Worm (Caenorhabditis elegans) whole organism, late embryonic: Measurements from ENCODE around the gene nhr-43.

Experiments
- ceh-24 ChIP-seq: sonication (generic microtip); optimal IDR thresholded peaks from 2 replicates; lab custom pipeline; 2016; ENCODE audit warnings: mild to moderate bottlenecking, missing genetic modification characterization, missing compliant biosample characterization
- dve-1 ChIP-seq: sonication (generic microtip); optimal IDR thresholded peaks from 2 replicates; lab custom pipeline; 2017; ENCODE audit warnings: antibody characterized with exemption, mild to moderate bottlenecking, missing genetic modification characterization, missing compliant biosample characterization
- fkh-10 ChIP-seq: fragments of 150-350 bp; optimal IDR thresholded peaks from 2 replicates; lab custom pipeline; 2014; ENCODE audit warnings: missing biosample characterization, missing genetic modification reagents, missing genetic modification characterization
- lin-11 ChIP-seq: fragments of 200-800 bp; sonication (Bioruptor generic); optimal IDR thresholded peaks from 2 replicates; lab custom pipeline; 2018; ENCODE audit warnings: mild to moderate bottlenecking, missing genetic modification characterization, missing compliant biosample characterization
- madf-2 ChIP-seq: sonication (generic microtip); optimal IDR thresholded peaks from 2 replicates; lab custom pipeline; 2017; ENCODE audit warnings: missing genetic modification characterization, missing compliant biosample characterization
- npax-4 ChIP-seq: sonication (generic microtip); optimal IDR thresholded peaks from 2 replicates; lab custom pipeline; 2016; ENCODE audit warnings: missing genetic modification characterization, missing compliant biosample characterization
- pat-9 ChIP-seq: fragments of 200-800 bp; sonication (Bioruptor generic); optimal IDR thresholded peaks from 2 replicates; lab custom pipeline; 2018; ENCODE audit warnings: mild to moderate bottlenecking, missing genetic modification characterization, moderate library complexity, missing compliant biosample characterization
- unc-55 ChIP-seq: sonication (generic microtip); optimal IDR thresholded peaks from 2 replicates; lab custom pipeline; 2017; ENCODE audit warnings: missing biosample characterization, missing genetic modification reagents, missing genetic modification characterization

- TF ChIP-seq dve-1 (tag; lab: Kevin White, UChicago) = no peak
- no peak for TF ChIP-seq madf-2
- no peak for TF ChIP-seq pat-9 (tag; lab: Kevin White, UChicago)
- no peak for TF ChIP-seq fkh-10 (GFP tag; lab: Kevin White, UChicago)
- TF ChIP-seq ceh-24 (tag; lab: Kevin White, UChicago) = no peak
- no peak for TF ChIP-seq npax-4 (tag; lab: Kevin White, UChicago)
- no peak for TF ChIP-seq lin-11 (tag; lab: Kevin White, UChicago)
- TF ChIP-seq unc-55 (GFP tag; lab: Kevin White, UChicago) = no peak
Observed at ce11 chrIV:11911723-11912122, 12.3 kb downstream of the nhr-43 start, which contains the start of gene VZK822L.2.
